Worm (Caenorhabditis elegans) whole organism, early embryonic: Measurements from ENCODE around the gene T28A11.4.

Experiments
- B0310.2 ChIP-seq: sonication (generic microtip); optimal IDR thresholded peaks from 2 replicates; lab custom pipeline; 2016; ENCODE audit warnings: mild to moderate bottlenecking, missing genetic modification characterization, missing compliant biosample characterization
- F13C5.2 ChIP-seq: sonication (generic microtip); optimal IDR thresholded peaks from 2 replicates; lab custom pipeline; 2017; ENCODE audit warnings: mild to moderate bottlenecking, missing genetic modification characterization, inconsistent platforms, missing compliant biosample characterization
- aly-1 ChIP-seq: sonication (generic microtip); optimal IDR thresholded peaks from 2 replicates; lab custom pipeline; 2016; ENCODE audit warnings: missing genetic modification characterization, missing compliant biosample characterization
- ama-1 ChIP-seq: fragments of 150-350 bp; optimal IDR thresholded peaks from 2 replicates; lab custom pipeline; 2014
- ceh-13 ChIP-seq: fragments of 200-800 bp; sonication (Bioruptor generic); optimal IDR thresholded peaks from 2 replicates; lab custom pipeline; 2018; ENCODE audit warnings: mild to moderate bottlenecking, missing genetic modification characterization, missing compliant biosample characterization
- ceh-36 ChIP-seq: sonication (generic microtip); optimal IDR thresholded peaks from 2 replicates; lab custom pipeline; 2016; ENCODE audit warnings: missing genetic modification characterization, inconsistent platforms, missing compliant biosample characterization
- ets-7 ChIP-seq: sonication (generic microtip); optimal IDR thresholded peaks from 2 replicates; lab custom pipeline; 2016; ENCODE audit warnings: missing genotype, missing genetic modification characterization, missing compliant biosample characterization
- flt-1 ChIP-seq: fragments of 200-800 bp; sonication (Bioruptor generic); IDR thresholded peaks from 2 replicates; pipeline ENCODE4 v1.3.6; 2022; ENCODE audit warnings: missing genetic modification characterization, missing compliant biosample characterization
- hmbx-1 ChIP-seq: sonication (generic microtip); optimal IDR thresholded peaks from 2 replicates; lab custom pipeline; 2016; ENCODE audit warnings: mild to moderate bottlenecking, missing genetic modification characterization, missing compliant biosample characterization
- hmg-4 ChIP-seq: fragments of 200-800 bp; sonication (Bioruptor generic); optimal IDR thresholded peaks from 2 replicates; lab custom pipeline; 2018; ENCODE audit warnings: mild to moderate bottlenecking, missing genetic modification characterization, missing compliant biosample characterization
- hnd-1 ChIP-seq: sonication (generic microtip); optimal IDR thresholded peaks from 2 replicates; lab custom pipeline; 2016; ENCODE audit warnings: missing genetic modification characterization, missing compliant biosample characterization
- pes-1 ChIP-seq: fragments of 200-800 bp; sonication (Bioruptor generic); IDR thresholded peaks from 2 replicates; pipeline ENCODE4 v1.3.6; 2022; ENCODE audit warnings: missing genetic modification reagents, missing genetic modification characterization, missing compliant biosample characterization
- scrt-1 ChIP-seq: fragments of 200-800 bp; sonication (Bioruptor generic); IDR thresholded peaks from 2 replicates; pipeline ENCODE4 v1.3.6; 2022; ENCODE audit warnings: missing genetic modification characterization, missing compliant biosample characterization
- sea-1 ChIP-seq: fragments of 200-800 bp; sonication (Bioruptor generic); conservative IDR thresholded peaks from 2 replicates; pipeline ENCODE4 v1.3.6; 2022; ENCODE audit warnings: missing genetic modification characterization, missing compliant biosample characterization
- tbx-11 ChIP-seq: fragments of 200-800 bp; sonication (Bioruptor generic); IDR thresholded peaks from 2 replicates; pipeline ENCODE4 v1.3.6; 2022; ENCODE audit warnings: missing genetic modification characterization, missing compliant biosample characterization
- tbx-37 ChIP-seq: fragments of 200-800 bp; sonication (Bioruptor generic); conservative IDR thresholded peaks from 2 replicates; pipeline ENCODE4 v1.3.6; 2022; ENCODE audit warnings: missing genetic modification reagents, missing genetic modification characterization, missing compliant biosample characterization
- tra-4 ChIP-seq: sonication (generic microtip); optimal IDR thresholded peaks from 2 replicates; lab custom pipeline; 2017; ENCODE audit warnings: missing genetic modification characterization, missing compliant biosample characterization

Gene T28A11.4

DNA sequence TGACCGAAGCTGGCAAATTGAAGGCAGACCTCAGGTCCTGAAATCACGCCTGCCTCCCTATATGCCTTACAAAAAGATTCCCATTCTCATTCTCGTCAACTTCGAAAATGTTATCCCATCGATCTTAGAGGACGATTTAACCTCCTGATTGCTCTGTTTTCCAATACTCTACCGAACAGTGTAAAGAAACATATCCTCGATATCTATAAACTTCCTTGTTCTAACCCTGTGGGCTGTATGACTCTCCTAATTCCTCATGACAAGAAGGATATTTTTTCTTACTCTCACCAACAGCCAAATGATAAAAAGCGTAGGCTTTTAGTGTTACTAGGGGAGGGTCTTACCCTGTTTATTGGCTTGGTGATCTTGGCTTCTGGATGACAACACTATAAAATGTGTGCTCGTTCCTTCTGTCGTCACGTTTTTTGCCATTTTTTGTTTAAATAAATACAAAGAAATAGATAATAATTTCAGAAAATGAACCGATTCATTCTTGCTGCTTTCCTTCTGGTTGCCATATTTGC, at the start of gene T28A11.4:
Gene T28A11.4 (plus strand): TSS at position 474 of the 524 bp plus-strand sequence.
- TF ChIP-seq ets-7 (tag; lab: Kevin White, UChicago) = no peak
- no peak for TF ChIP-seq aly-1 (tag; lab: Kevin White, UChicago)
- TF ChIP-seq tbx-11 (GFP tag; lab: Robert Waterston, UW) = no peak
- TF ChIP-seq tra-4 (tag; lab: Kevin White, UChicago) = no peak
- TF ChIP-seq hmg-4 (GFP tag; lab: Kevin White, UChicago) = no peak

DNA sequence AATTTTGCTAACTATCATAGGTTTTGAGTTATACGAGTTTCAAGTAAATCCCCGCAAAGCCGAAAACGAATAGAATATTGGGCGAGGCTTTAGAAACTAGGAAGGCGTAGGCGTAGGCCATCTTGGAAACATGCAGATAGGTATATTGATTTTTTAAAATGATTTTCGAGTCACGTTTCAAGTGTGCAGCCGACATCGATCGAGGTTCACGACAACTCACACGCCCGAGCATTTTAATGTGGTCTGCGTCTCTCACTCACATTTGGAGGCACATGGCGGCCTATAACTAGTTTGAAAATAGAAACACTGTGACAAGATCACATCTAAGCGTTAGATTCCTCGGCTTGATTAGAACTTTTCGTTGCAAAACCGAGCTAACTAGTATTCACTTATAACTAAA, 46.5 kb upstream of the T28A11.4 start, which contains the start of gene K08D9.2:
Gene K08D9.2 (plus strand): TSS at position 301 of the 400 bp plus-strand sequence.
- TF ChIP-seq pes-1 (GFP tag; lab: Robert Waterston, UW) = no peak
- TF ChIP-seq ama-1 (lab: Kevin White, UChicago) = no peak
- no peak for TF ChIP-seq tbx-11 (GFP tag; lab: Robert Waterston, UW)
- no peak for TF ChIP-seq hmbx-1
- TF ChIP-seq aly-1 (tag; lab: Kevin White, UChicago) = no peak
- no peak for TF ChIP-seq sea-1 (GFP tag; lab: Robert Waterston, UW)
- no peak for TF ChIP-seq hmg-4 (GFP tag; lab: Kevin White, UChicago)
- no peak for TF ChIP-seq flt-1 (GFP tag; lab: Robert Waterston, UW)
- no peak for TF ChIP-seq ceh-13 (GFP tag; lab: Kevin White, UChicago)
- TF ChIP-seq ceh-36 (tag; lab: Kevin White, UChicago) = no peak
- TF ChIP-seq ets-7 (tag; lab: Kevin White, UChicago) = no peak
- no peak for TF ChIP-seq tra-4 (tag; lab: Kevin White, UChicago)
- no peak for TF ChIP-seq F13C5.2 (tag; lab: Kevin White, UChicago)

DNA sequence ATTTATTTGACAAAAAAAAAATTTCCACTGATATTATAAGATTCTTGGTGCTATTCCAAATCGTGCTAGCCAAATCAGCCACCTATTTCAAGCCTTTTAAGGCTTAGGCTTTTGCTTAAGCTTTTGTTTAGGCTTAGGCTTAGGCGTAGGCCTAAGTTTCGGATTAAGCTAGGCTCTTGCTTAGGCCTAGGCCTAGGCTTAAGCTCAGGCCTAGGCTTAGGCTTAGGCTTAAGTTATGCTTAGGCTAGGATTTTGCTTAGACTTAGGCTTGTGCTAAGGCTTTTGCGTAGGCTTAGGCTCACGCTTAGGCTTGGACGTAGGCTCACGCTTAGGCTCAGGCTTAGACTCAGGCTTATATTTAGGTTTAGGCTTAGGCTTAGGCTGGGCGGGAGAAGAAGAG, 43.7 kb upstream of the T28A11.4 start:
- TF ChIP-seq sea-1 (GFP tag; lab: Robert Waterston, UW) (no peak), ceh-36 (tag; lab: Kevin White, UChicago) (peak; percentile 62)

DNA sequence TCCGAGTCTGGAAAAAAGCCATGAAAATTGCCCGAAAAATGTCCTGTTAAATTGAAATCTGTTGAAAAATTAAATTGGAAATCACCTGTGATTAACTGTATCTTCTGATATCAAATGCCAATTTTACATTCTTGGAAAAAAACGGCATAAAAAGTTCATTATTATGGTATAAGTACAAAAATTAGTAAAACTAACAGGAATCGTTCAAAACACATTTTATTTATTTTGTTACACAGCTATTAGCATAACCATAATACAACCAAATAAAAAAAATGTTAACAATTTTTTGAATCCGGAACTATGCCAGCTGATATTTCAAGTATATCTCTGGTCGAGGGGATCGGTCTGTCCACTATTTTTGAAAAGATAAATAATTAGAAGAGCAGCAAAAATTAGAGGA, 43.3 kb upstream of the T28A11.4 start, which contains the start of gene K08D9.10:
Gene K08D9.10 (plus strand): TSS at position 301 of the 400 bp plus-strand sequence.
- TF ChIP-seq tbx-37 (GFP tag; lab: Robert Waterston, UW) = no peak
- TF ChIP-seq B0310.2 (tag; lab: Kevin White, UChicago) = no peak
- TF ChIP-seq ama-1 (lab: Kevin White, UChicago) = no peak
- no peak for TF ChIP-seq pes-1 (GFP tag; lab: Robert Waterston, UW)
- no peak for TF ChIP-seq ets-7 (tag; lab: Kevin White, UChicago)
- TF ChIP-seq hmg-4 (GFP tag; lab: Kevin White, UChicago) = no peak
- no peak for TF ChIP-seq sea-1 (GFP tag; lab: Robert Waterston, UW)
- TF ChIP-seq F13C5.2 (tag; lab: Kevin White, UChicago) = no peak
- no peak for TF ChIP-seq tra-4 (tag; lab: Kevin White, UChicago)

DNA sequence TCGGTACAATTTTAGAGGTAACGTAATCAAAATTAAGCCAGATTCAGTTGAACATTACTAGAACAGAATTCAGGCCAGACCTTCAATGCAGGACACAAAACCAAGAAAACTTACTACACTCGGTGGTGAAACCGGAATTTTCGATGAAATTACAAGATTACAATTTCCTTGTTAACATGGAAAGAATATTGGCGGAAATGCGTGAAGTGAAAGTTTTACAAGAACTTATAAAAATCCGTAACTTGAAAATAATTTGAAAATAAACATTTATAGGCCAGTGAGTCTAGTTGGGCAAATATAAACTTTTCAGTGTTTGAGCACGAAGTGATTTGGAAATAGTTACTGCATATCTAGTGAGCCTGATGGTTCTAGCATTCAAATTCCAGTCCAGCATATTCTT, 39.0 kb upstream of the T28A11.4 start, which contains the start of gene K08D9.6:
Gene K08D9.6 (minus strand): TSS at position 101 of the 400 bp plus-strand sequence.
- TF ChIP-seq hmg-4 (GFP tag; lab: Kevin White, UChicago) = no peak

DNA sequence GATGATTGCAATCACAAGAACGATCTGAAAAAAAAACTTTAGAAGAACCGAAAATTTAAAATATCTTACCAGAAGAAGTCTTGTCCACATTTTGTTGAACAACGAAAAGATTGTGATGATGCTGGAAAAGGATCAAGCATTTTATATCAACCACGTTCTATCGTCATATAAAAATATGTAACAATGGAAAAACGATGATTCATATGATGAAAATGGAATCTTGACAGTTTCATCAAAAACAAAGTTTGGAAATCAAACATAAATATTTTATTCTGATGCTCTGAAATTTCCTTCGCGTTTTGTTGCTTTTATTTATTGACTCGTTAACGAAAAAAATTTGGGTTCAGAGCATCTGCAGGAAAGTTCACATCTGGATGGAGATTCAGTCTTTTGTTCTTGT, 37.2 kb upstream of the T28A11.4 start, which contains the start of the genes K08D9.9 and str-16:
Gene K08D9.9 (minus strand): TSS at position 101 of the 400 bp plus-strand sequence.
Gene str-16 (plus strand): TSS at position 266 of the 400 bp plus-strand sequence.
- no peak for TF ChIP-seq B0310.2 (tag; lab: Kevin White, UChicago)
- no peak for TF ChIP-seq hmg-4 (GFP tag; lab: Kevin White, UChicago)
- no peak for TF ChIP-seq pes-1 (GFP tag; lab: Robert Waterston, UW)
- TF ChIP-seq ama-1 (lab: Kevin White, UChicago) = no peak
- TF ChIP-seq hmbx-1 = no peak
- TF ChIP-seq tbx-11 (GFP tag; lab: Robert Waterston, UW) = no peak
- no peak for TF ChIP-seq F13C5.2 (tag; lab: Kevin White, UChicago)
- no peak for TF ChIP-seq ets-7 (tag; lab: Kevin White, UChicago)
- TF ChIP-seq flt-1 (GFP tag; lab: Robert Waterston, UW) = no peak

DNA sequence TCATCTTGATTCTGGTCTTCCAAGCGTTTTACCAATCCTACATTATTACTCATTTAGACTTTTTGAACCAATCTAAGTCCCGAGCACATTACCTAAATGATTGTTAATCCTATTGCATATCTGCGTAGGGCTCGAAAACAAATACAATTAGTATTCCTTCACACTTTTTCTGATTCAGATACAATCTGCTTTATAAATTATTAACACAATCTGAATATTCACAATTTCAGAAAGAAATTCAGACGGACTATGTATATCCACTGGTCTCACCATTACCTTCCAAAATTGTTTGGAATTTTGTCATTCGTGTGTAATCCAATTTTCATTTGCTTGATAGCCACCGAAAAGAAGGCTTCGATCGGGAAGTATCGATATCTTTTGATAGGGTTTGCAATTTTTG, 32.7 kb upstream of the T28A11.4 start, which contains the start of gene srj-11:
Gene srj-11 (plus strand): TSS at position 250 of the 400 bp plus-strand sequence.
- TF ChIP-seq tra-4 (tag; lab: Kevin White, UChicago) = no peak
- no peak for TF ChIP-seq ets-7 (tag; lab: Kevin White, UChicago)
- TF ChIP-seq ceh-13 (GFP tag; lab: Kevin White, UChicago) = no peak
- TF ChIP-seq hmbx-1 = no peak
- no peak for TF ChIP-seq aly-1 (tag; lab: Kevin White, UChicago)
- no peak for TF ChIP-seq pes-1 (GFP tag; lab: Robert Waterston, UW)
- TF ChIP-seq tbx-37 (GFP tag; lab: Robert Waterston, UW) = no peak
- TF ChIP-seq flt-1 (GFP tag; lab: Robert Waterston, UW) = no peak
- no peak for TF ChIP-seq scrt-1 (GFP tag; lab: Robert Waterston, UW)
- no peak for TF ChIP-seq hnd-1
- TF ChIP-seq F13C5.2 (tag; lab: Kevin White, UChicago) = no peak
- no peak for TF ChIP-seq sea-1 (GFP tag; lab: Robert Waterston, UW)
- no peak for TF ChIP-seq ama-1 (lab: Kevin White, UChicago)
- TF ChIP-seq B0310.2 (tag; lab: Kevin White, UChicago) = no peak
- no peak for TF ChIP-seq hmg-4 (GFP tag; lab: Kevin White, UChicago)
- TF ChIP-seq ceh-36 (tag; lab: Kevin White, UChicago) = no peak
- TF ChIP-seq tbx-11 (GFP tag; lab: Robert Waterston, UW) = no peak

DNA sequence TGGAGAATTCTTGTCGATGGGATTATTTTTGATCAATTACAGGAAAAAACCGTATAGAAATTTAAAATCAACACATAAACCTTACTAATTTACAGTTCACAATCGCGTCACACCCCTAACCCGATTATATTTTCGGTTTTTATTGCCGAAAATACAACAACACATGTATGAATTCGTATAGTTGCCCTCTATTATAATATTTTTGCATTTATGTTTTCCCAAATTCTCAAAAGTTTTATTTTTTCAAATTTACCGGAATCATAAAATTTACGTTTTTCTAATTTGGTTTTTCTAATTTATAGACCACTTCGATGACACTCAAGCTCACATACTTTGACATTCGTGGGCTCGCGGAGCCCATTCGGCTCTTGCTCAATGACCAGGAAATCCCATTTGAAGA, 30.9 kb upstream of the T28A11.4 start, which contains the start of gene gst-23:
Gene gst-23 (plus strand): TSS at position 301 of the 400 bp plus-strand sequence.
- TF ChIP-seq flt-1 (GFP tag; lab: Robert Waterston, UW) (no peak), pes-1 (GFP tag; lab: Robert Waterston, UW) (no peak), ama-1 (lab: Kevin White, UChicago) (no peak), aly-1 (tag; lab: Kevin White, UChicago) (no peak), hnd-1 (no peak), ceh-36 (tag; lab: Kevin White, UChicago) (no peak), hmg-4 (GFP tag; lab: Kevin White, UChicago) (no peak), sea-1 (GFP tag; lab: Robert Waterston, UW) (no peak), B0310.2 (tag; lab: Kevin White, UChicago) (no peak), tbx-37 (GFP tag; lab: Robert Waterston, UW) (no peak), ets-7 (tag; lab: Kevin White, UChicago) (no peak), tra-4 (tag; lab: Kevin White, UChicago) (no peak), scrt-1 (GFP tag; lab: Robert Waterston, UW) (no peak), F13C5.2 (tag; lab: Kevin White, UChicago) (no peak), tbx-11 (GFP tag; lab: Robert Waterston, UW) (no peak), ceh-13 (GFP tag; lab: Kevin White, UChicago) (no peak)
